Fruit fly (Drosophila melanogaster) whole organism, prepupa: ENCODE measurements around the gene CG33230.

Source experiments
- CG7368 ChIP-seq: fragments of 200-800 bp; sonication (Bioruptor generic); optimal IDR thresholded peaks from 3 replicates; lab custom pipeline; 2016; ENCODE audit warnings: missing biosample characterization, missing genetic modification characterization
- Ets21C ChIP-seq: fragments of 200-800 bp; sonication (Bioruptor generic); optimal IDR thresholded peaks from 3 replicates; lab custom pipeline; 2016; ENCODE audit warnings: missing biosample characterization, missing genetic modification characterization
- Hr39 ChIP-seq: fragments of 200-800 bp; sonication (Bioruptor generic); optimal IDR thresholded peaks from 2 replicates; lab custom pipeline; 2016; ENCODE audit warnings: missing biosample characterization, missing genetic modification characterization

DNA sequence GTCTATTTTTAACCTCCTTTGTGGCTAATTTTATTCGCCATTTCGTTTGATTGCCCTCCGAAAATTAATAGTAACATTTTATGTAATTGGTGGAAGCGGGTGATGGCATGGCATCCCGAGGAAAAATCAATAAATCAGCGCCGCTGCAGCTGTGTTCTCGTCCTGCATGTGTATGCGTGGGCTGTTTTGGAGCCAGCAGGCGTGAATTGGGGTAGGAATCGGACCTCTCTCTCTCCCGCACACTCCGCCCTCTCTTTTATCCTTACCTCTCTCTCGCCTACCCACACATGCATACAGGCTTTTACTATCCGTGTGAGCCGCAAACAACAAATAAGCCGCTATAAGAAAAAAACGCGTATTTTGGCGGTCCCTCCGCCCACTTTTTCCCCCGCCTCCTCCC lies 40.9 kb upstream of the CG33230 start:
- TF ChIP-seq Hr39 (GFP tag; lab: Kevin White, UChicago): no peak
- TF ChIP-seq CG7368 (GFP tag; lab: Kevin White, UChicago): no peak
- TF ChIP-seq Ets21C: no peak
